Fruit fly (Drosophila melanogaster): ENCODE measurements around the gene lz.
A peak's percentile ranks its signal among the peaks of the same experiment; 100 is the strongest.

Gene lz

DNA sequence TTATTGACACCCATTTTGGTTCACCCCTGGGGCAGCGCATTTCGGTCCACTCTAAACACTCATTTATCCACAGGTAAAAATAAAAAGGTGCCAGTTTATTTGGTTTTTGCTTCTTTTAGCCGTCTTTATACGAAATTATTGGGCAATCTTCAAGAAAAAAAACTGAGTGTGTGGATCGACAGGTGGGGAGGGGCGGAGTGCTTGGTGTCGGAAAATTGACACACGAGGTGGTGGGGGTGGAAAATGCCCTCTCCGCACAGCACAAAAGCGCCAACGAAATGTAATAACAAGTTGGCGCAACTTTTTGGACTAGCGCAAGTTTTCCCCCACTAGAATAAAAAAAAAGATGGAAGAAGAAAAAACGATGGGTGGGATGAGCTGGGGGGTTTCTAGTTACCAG, 61.1 kb downstream of the lz start:
- no peak for TF ChIP-seq noc (tag; optimal IDR thresholded peaks at IDR 0.05)

DNA sequence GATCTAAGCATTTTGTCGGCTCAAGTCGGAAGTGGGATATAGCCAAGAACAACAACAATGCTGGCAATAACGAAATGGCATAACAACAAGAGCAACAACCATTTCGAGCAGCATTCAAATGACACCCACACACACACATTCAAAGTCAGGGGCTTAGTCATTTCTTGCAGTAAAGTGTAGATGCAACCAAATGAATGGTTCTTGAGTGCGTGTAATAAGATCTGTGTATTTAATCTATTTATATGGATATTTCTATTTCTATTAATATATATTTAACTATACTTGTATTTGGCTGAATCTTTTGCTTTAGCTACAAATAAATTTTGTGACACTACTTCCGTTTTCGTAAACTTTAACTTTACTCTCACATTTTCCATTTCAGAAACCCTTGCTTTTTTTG, 63.3 kb downstream of the lz start:
- no peak for TF ChIP-seq noc (tag; optimal IDR thresholded peaks at IDR 0.05)

dm6 chrX:9349224-9349623, 64.8 kb downstream of the lz start:
- TF ChIP-seq noc (tag; optimal IDR thresholded peaks at IDR 0.05) = no peak

DNA sequence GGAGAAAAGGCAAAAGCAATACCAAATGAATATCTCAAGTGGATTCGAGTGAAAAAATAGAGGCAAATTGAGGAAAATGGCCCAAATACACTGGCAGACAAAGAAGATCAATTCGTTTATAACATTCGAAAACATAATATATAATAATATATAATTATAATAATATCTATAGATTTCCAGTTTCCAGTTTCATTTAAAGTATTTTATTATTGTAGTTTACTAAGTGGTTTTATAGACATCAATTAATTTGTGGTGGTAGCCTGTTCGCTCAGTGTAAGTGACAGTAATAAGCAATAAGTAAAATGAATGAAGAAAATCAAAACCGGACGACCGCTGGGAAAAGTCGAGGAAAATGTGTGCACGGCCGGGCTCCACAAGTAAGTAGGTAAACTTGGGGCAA, 65.9 kb downstream of the lz start:
- no peak for TF ChIP-seq noc (tag; optimal IDR thresholded peaks at IDR 0.05)

DNA sequence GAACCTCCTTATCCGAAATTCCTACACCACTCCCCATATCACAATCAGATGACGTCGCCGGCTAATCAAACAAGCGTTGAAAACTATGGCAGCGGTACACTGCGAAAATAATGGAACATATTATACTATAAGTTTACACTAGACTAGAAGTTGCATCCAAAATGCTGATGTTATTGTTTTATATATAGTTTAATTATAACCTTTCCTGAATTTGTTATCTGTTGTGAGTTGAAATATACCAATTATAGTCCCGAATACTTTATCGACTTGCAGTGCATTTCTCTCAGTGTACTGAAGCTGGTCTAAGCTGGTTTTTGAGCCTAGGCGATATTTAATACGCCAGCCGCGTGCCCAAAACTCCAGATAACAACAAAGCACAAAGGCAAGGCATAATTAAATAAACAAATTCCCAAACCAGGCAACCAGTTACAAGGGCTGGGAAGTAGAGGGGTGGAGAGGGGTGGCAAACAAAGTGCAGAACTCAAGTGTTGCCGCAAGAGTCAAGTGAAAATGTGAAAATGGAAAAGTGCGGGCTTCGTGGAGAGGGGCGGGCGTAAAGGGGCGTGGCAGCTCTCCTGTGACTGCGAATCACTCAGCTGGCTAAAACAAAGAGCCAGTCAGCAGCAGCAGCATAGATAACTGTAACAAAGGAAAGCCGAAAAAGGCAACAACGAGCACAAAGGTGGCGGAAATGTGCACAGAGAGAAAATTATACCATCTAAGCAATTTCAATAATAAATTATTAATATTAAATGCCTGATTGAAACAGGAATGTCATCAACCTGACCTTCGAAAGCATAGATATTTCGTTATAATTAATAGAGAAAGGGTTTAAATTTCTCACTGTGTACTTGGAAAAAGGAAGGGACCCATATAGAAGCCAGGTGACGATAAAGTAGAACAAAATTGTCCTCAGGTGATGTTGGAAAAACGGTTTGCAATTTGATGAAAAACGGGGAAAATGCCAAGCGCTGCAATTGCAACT, 68.0 kb downstream of the lz start:
- TF ChIP-seq noc (tag; optimal IDR thresholded peaks at IDR 0.05) = peak; percentile 94

All from whole organism, larva.